Worm (Caenorhabditis elegans) whole organism, mixed stage, embryonic: ENCODE results near the gene cyc-2.2.

Experiments
- blmp-1 ChIP-seq: fragments of 150-350 bp; optimal IDR thresholded peaks from 2 replicates; lab custom pipeline; 2014; ENCODE audit warnings: missing biosample characterization, missing genetic modification characterization
- ceh-83 ChIP-seq: fragments of 200-800 bp; sonication (Bioruptor generic); optimal IDR thresholded peaks from 2 replicates; lab custom pipeline; 2018; ENCODE audit warnings: mild to moderate bottlenecking, missing genetic modification characterization, missing compliant biosample characterization
- elt-3 ChIP-seq: fragments of 150-350 bp; optimal IDR thresholded peaks from 2 replicates; lab custom pipeline; 2014; ENCODE audit warnings: missing biosample characterization, missing genetic modification characterization
- lsy-2 ChIP-seq: fragments of 150-350 bp; optimal IDR thresholded peaks from 2 replicates; lab custom pipeline; 2014; ENCODE audit warnings: missing biosample characterization, missing genetic modification characterization
- mep-1 ChIP-seq: fragments of 150-350 bp; optimal IDR thresholded peaks from 2 replicates; lab custom pipeline; 2017; ENCODE audit warnings: missing biosample characterization, missing genetic modification reagents, missing genetic modification characterization, inconsistent platforms
- nhr-237 ChIP-seq: fragments of 150-350 bp; optimal IDR thresholded peaks from 2 replicates; lab custom pipeline; 2014; ENCODE audit warnings: missing biosample characterization, missing genetic modification characterization
- nhr-28 ChIP-seq: fragments of 150-350 bp; optimal IDR thresholded peaks from 2 replicates; lab custom pipeline; 2014; ENCODE audit warnings: missing biosample characterization, missing genetic modification characterization
- nhr-76 ChIP-seq: sonication (generic microtip); optimal IDR thresholded peaks from 2 replicates; lab custom pipeline; 2017; ENCODE audit warnings: missing biosample characterization, missing genetic modification characterization
- unc-120 ChIP-seq: sonication (generic microtip); optimal IDR thresholded peaks from 2 replicates; lab custom pipeline; 2017; ENCODE audit warnings: missing genetic modification characterization, missing compliant biosample characterization; ENCODE audit not compliant: poor library complexity, severe bottlenecking
- unc-39 ChIP-seq: fragments of 150-350 bp; optimal IDR thresholded peaks from 2 replicates; lab custom pipeline; 2014; ENCODE audit warnings: missing biosample characterization, missing genetic modification characterization
- unc-62 ChIP-seq: fragments of 150-350 bp; optimal IDR thresholded peaks from 2 replicates; lab custom pipeline; 2014; ENCODE audit warnings: missing biosample characterization, missing genetic modification reagents, missing genetic modification characterization
- ztf-11 ChIP-seq: fragments of 150-350 bp; optimal IDR thresholded peaks from 2 replicates; lab custom pipeline; 2014; ENCODE audit warnings: missing biosample characterization, missing genetic modification characterization

ce11 chrV:12649213-12649612, 37.2 kb upstream of the cyc-2.2 start, which contains the start of gene gpa-9:
- TF ChIP-seq unc-120 = no peak
- no peak for TF ChIP-seq ceh-83 (GFP tag; lab: Kevin White, UChicago)
- no peak for TF ChIP-seq nhr-237 (tag; lab: Kevin White, UChicago)
- TF ChIP-seq nhr-76 (tag; lab: Kevin White, UChicago) = no peak
- no peak for TF ChIP-seq ztf-11 (tag; lab: Kevin White, UChicago)
- no peak for TF ChIP-seq lsy-2 (tag; lab: Kevin White, UChicago)
- TF ChIP-seq nhr-28 (tag; lab: Kevin White, UChicago) = no peak
- no peak for TF ChIP-seq unc-62
- no peak for TF ChIP-seq elt-3 (tag; lab: Kevin White, UChicago)
- no peak for TF ChIP-seq blmp-1 (tag; lab: Kevin White, UChicago)
- TF ChIP-seq mep-1 (tag; lab: Kevin White, UChicago) = no peak
- TF ChIP-seq unc-39 = no peak
